Worm (Caenorhabditis elegans) whole organism, L1 larva: ENCODE measurements around the gene Y55B1BL.2.

Experiments
- C04F5.9 ChIP-seq: sonication (generic microtip); optimal IDR thresholded peaks from 2 replicates; lab custom pipeline; 2016; ENCODE audit warnings: missing genetic modification characterization, missing compliant biosample characterization
- C34B4.2 ChIP-seq: sonication (generic microtip); optimal IDR thresholded peaks from 2 replicates; lab custom pipeline; 2017; ENCODE audit warnings: mild to moderate bottlenecking, missing genetic modification characterization, missing compliant biosample characterization
- Y116A8C.19 ChIP-seq: sonication (generic microtip); optimal IDR thresholded peaks from 2 replicates; lab custom pipeline; 2016; ENCODE audit warnings: missing compliant biosample characterization, missing genetic modification characterization, borderline replicate concordance
- alr-1 ChIP-seq: fragments of 200-800 bp; sonication (Bioruptor generic); optimal IDR thresholded peaks from 2 replicates; lab custom pipeline; 2018; ENCODE audit warnings: borderline replicate concordance, mild to moderate bottlenecking, missing genetic modification characterization, missing compliant biosample characterization
- ama-1 ChIP-seq: fragments of 150-350 bp; optimal IDR thresholded peaks from 2 replicates; lab custom pipeline; 2014
- blmp-1 ChIP-seq: fragments of 150-350 bp; optimal IDR thresholded peaks from 2 replicates; lab custom pipeline; 2014; ENCODE audit warnings: missing biosample characterization, missing genetic modification characterization
- ceh-82 ChIP-seq, 3 experiments: fragments of 150-350 bp in 1 of 3; sonication (generic microtip) in 2 of 3; optimal IDR thresholded peaks; 2 replicates each; lab custom pipeline; 2014 to 2017; ENCODE audit warnings: missing biosample characterization in 3 of 3, missing genetic modification characterization in 3 of 3
- dpl-1 ChIP-seq, 3 experiments: fragments of 150-350 bp in 2 of 3; sonication (generic microtip) in 1 of 3; optimal IDR thresholded peaks; 2 replicates each; lab custom pipeline; 2014 to 2017; ENCODE audit warnings: missing biosample characterization in 3 of 3, missing genetic modification characterization in 3 of 3, missing genetic modification reagents in 3 of 3
- dsc-1 ChIP-seq: sonication (generic microtip); optimal IDR thresholded peaks from 2 replicates; lab custom pipeline; 2016; ENCODE audit warnings: mild to moderate bottlenecking, missing genetic modification characterization, missing compliant biosample characterization
- egl-27 ChIP-seq, 2 experiments: fragments of 150-350 bp in 1 of 2; sonication (generic microtip); optimal IDR thresholded peaks; 3 replicates each; lab custom pipeline; 2017 to 2018; ENCODE audit warnings: missing biosample characterization in 2 of 2, missing genetic modification characterization in 2 of 2, missing genetic modification reagents in 2 of 2
- ets-5 ChIP-seq: fragments of 200-800 bp; sonication (Bioruptor generic); IDR thresholded peaks from 2 replicates; pipeline ENCODE4 v1.3.6; 2022; ENCODE audit warnings: missing genetic modification characterization, missing compliant biosample characterization
- fkh-10 ChIP-seq: sonication (generic microtip); optimal IDR thresholded peaks from 2 replicates; lab custom pipeline; 2017; ENCODE audit warnings: missing biosample characterization, missing genetic modification reagents, missing genetic modification characterization
- fkh-4 ChIP-seq: sonication (generic microtip); optimal IDR thresholded peaks from 2 replicates; lab custom pipeline; 2016; ENCODE audit warnings: missing compliant biosample characterization, missing genetic modification characterization, borderline replicate concordance
- fkh-8 ChIP-seq: sonication (generic microtip); optimal IDR thresholded peaks from 2 replicates; lab custom pipeline; 2016; ENCODE audit warnings: mild to moderate bottlenecking, missing genetic modification characterization, missing compliant biosample characterization
- hlh-17 ChIP-seq: fragments of 200-800 bp; sonication (Bioruptor generic); optimal IDR thresholded peaks from 2 replicates; lab custom pipeline; 2018; ENCODE audit warnings: missing genetic modification characterization, mild to moderate bottlenecking, missing compliant biosample characterization, moderate library complexity, borderline replicate concordance
- hlh-4 ChIP-seq: sonication (generic microtip); optimal IDR thresholded peaks from 2 replicates; lab custom pipeline; 2016; ENCODE audit warnings: mild to moderate bottlenecking, missing genetic modification characterization, missing compliant biosample characterization
- isw-1 ChIP-seq: fragments of 200-800 bp; sonication (Bioruptor generic); IDR thresholded peaks from 2 replicates; pipeline ENCODE4 v1.3.6; 2022; ENCODE audit warnings: missing genetic modification characterization, missing compliant biosample characterization
- lin-13 ChIP-seq: fragments of 150-350 bp; optimal IDR thresholded peaks from 2 replicates; lab custom pipeline; 2014; ENCODE audit warnings: missing biosample characterization, missing genetic modification reagents, missing genetic modification characterization
- lin-14 ChIP-seq: fragments of 200-800 bp; sonication (Bioruptor generic); optimal IDR thresholded peaks from 2 replicates; lab custom pipeline; 2018; ENCODE audit warnings: mild to moderate bottlenecking, missing genetic modification characterization, moderate library complexity, missing compliant biosample characterization
- lin-15B ChIP-seq: fragments of 150-350 bp; sonication (generic microtip); optimal IDR thresholded peaks from 3 replicates; lab custom pipeline; 2014; ENCODE audit warnings: missing biosample characterization, missing genetic modification characterization
- lin-35 ChIP-seq, 2 experiments: fragments of 150-350 bp; optimal IDR thresholded peaks; 2 replicates each; lab custom pipeline; 2014; ENCODE audit warnings: missing biosample characterization in 2 of 2, missing genetic modification characterization in 2 of 2, missing genetic modification reagents in 2 of 2
- lin-39 ChIP-seq: fragments of 150-350 bp; optimal IDR thresholded peaks from 2 replicates; lab custom pipeline; 2014; ENCODE audit warnings: missing biosample characterization, missing genetic modification reagents, missing genetic modification characterization
- mab-9 ChIP-seq: fragments of 200-800 bp; sonication (Bioruptor generic); IDR thresholded peaks from 2 replicates; pipeline ENCODE4 v1.3.6; 2022; ENCODE audit warnings: missing genetic modification reagents, missing genetic modification characterization, missing compliant biosample characterization
- mdl-1 ChIP-seq, 2 experiments: fragments of 150-350 bp; optimal IDR thresholded peaks; 2 replicates each; lab custom pipeline; 2014 to 2017; ENCODE audit warnings: missing biosample characterization in 2 of 2, missing genetic modification characterization in 2 of 2, inconsistent platforms in 1 of 2
- mef-2 ChIP-seq: fragments of 150-350 bp; optimal IDR thresholded peaks from 2 replicates; lab custom pipeline; 2014; ENCODE audit warnings: missing biosample characterization, missing genetic modification characterization
- mep-1 ChIP-seq: fragments of 150-350 bp; optimal IDR thresholded peaks from 2 replicates; lab custom pipeline; 2014; ENCODE audit warnings: missing biosample characterization, missing genetic modification characterization
- nhr-11 ChIP-seq: fragments of 150-350 bp; optimal IDR thresholded peaks from 2 replicates; lab custom pipeline; 2014; ENCODE audit warnings: missing biosample characterization, missing genetic modification characterization
- nhr-19 ChIP-seq: fragments of 200-800 bp; sonication (Bioruptor generic); conservative IDR thresholded peaks from 2 replicates; pipeline ENCODE4 v1.3.6; 2022; ENCODE audit warnings: missing genetic modification characterization, missing compliant biosample characterization
- nhr-237 ChIP-seq: fragments of 150-350 bp; optimal IDR thresholded peaks from 2 replicates; lab custom pipeline; 2014; ENCODE audit warnings: missing biosample characterization, missing genetic modification characterization
- nhr-28 ChIP-seq: fragments of 150-350 bp; optimal IDR thresholded peaks from 2 replicates; lab custom pipeline; 2014; ENCODE audit warnings: missing biosample characterization, missing genetic modification characterization
- nhr-47 ChIP-seq: sonication (generic microtip); optimal IDR thresholded peaks from 2 replicates; lab custom pipeline; 2016; ENCODE audit warnings: mild to moderate bottlenecking, missing genetic modification characterization, moderate library complexity, missing compliant biosample characterization
- nhr-71 ChIP-seq: sonication (generic microtip); optimal IDR thresholded peaks from 2 replicates; lab custom pipeline; 2016; ENCODE audit warnings: mild to moderate bottlenecking, missing genetic modification characterization, moderate library complexity, missing compliant biosample characterization
- nhr-76 ChIP-seq: sonication (generic microtip); optimal IDR thresholded peaks from 2 replicates; lab custom pipeline; 2017; ENCODE audit warnings: missing biosample characterization, missing genetic modification characterization
- nhr-84 ChIP-seq: sonication (generic microtip); optimal IDR thresholded peaks from 2 replicates; lab custom pipeline; 2017; ENCODE audit warnings: missing biosample characterization, missing genetic modification characterization
- nhr-85 ChIP-seq: sonication (generic microtip); peaks from one replicate; lab custom pipeline; 2016; ENCODE audit warnings: missing genetic modification characterization, inconsistent platforms, missing compliant biosample characterization
- nhr-90 ChIP-seq: sonication (generic microtip); optimal IDR thresholded peaks from 2 replicates; lab custom pipeline; 2016; ENCODE audit warnings: mild to moderate bottlenecking, missing genetic modification characterization, missing compliant biosample characterization; ENCODE audit not compliant: poor library complexity
- pag-3 ChIP-seq: sonication (generic microtip); optimal IDR thresholded peaks from 2 replicates; lab custom pipeline; 2017; ENCODE audit warnings: missing genetic modification characterization, mild to moderate bottlenecking, missing compliant biosample characterization, antibody characterized with exemption, borderline replicate concordance; ENCODE audit not compliant: insufficient read depth
- pax-3 ChIP-seq: fragments of 200-800 bp; sonication (Bioruptor generic); optimal IDR thresholded peaks from 2 replicates; lab custom pipeline; 2018; ENCODE audit warnings: mild to moderate bottlenecking, missing genetic modification characterization, moderate library complexity, missing compliant biosample characterization
- rnt-1 ChIP-seq: sonication (generic microtip); optimal IDR thresholded peaks from 2 replicates; lab custom pipeline; 2016; ENCODE audit warnings: mild to moderate bottlenecking, missing genetic modification characterization, moderate library complexity, missing compliant biosample characterization
- skn-1 ChIP-seq: fragments of 150-350 bp; optimal IDR thresholded peaks from 2 replicates; lab custom pipeline; 2014; ENCODE audit warnings: missing biosample characterization, missing genetic modification characterization
- snpc-4 ChIP-seq: fragments of 150-350 bp; optimal IDR thresholded peaks from 2 replicates; lab custom pipeline; 2014; ENCODE audit warnings: missing biosample characterization, missing genetic modification characterization
- snu-23 ChIP-seq: sonication (generic microtip); optimal IDR thresholded peaks from 2 replicates; lab custom pipeline; 2016; ENCODE audit warnings: missing genetic modification characterization, missing compliant biosample characterization
- sox-4 ChIP-seq: sonication (generic microtip); optimal IDR thresholded peaks from 2 replicates; lab custom pipeline; 2016; ENCODE audit warnings: missing genetic modification characterization, missing compliant biosample characterization
- swsn-7 ChIP-seq: sonication (generic microtip); optimal IDR thresholded peaks from 2 replicates; lab custom pipeline; 2016; ENCODE audit warnings: missing genetic modification characterization, missing compliant biosample characterization
- tlp-1 ChIP-seq: fragments of 150-350 bp; optimal IDR thresholded peaks from 2 replicates; lab custom pipeline; 2014; ENCODE audit warnings: missing biosample characterization, missing genetic modification characterization
- unc-130 ChIP-seq: fragments of 150-350 bp; optimal IDR thresholded peaks from 2 replicates; lab custom pipeline; 2017; ENCODE audit warnings: missing biosample characterization, missing genetic modification characterization, inconsistent platforms
- unc-62 ChIP-seq: fragments of 150-350 bp; optimal IDR thresholded peaks from 2 replicates; lab custom pipeline; 2014; ENCODE audit warnings: missing biosample characterization, missing genetic modification reagents, missing genetic modification characterization
- unc-86 ChIP-seq: sonication (generic microtip); optimal IDR thresholded peaks from 2 replicates; lab custom pipeline; 2016; ENCODE audit warnings: missing genetic modification characterization, missing compliant biosample characterization
- zag-1 ChIP-seq: fragments of 150-350 bp; optimal IDR thresholded peaks from 2 replicates; lab custom pipeline; 2014; ENCODE audit warnings: missing biosample characterization, missing genetic modification characterization
- zip-4 ChIP-seq: fragments of 200-800 bp; sonication (Bioruptor generic); optimal IDR thresholded peaks from 2 replicates; lab custom pipeline; 2018; ENCODE audit warnings: mild to moderate bottlenecking, missing genetic modification characterization, moderate library complexity, missing compliant biosample characterization
- ztf-11 ChIP-seq, 2 experiments: sonication (generic microtip); optimal IDR thresholded peaks; 2 replicates each; lab custom pipeline; 2016 to 2017; ENCODE audit warnings: missing genetic modification characterization in 2 of 2, missing biosample characterization in 1 of 2, missing compliant biosample characterization in 1 of 2
- ztf-4 ChIP-seq: fragments of 150-350 bp; optimal IDR thresholded peaks from 2 replicates; lab custom pipeline; 2014; ENCODE audit warnings: missing biosample characterization, missing genetic modification characterization

The Y55B1BL.2 gene

ce11 chrIII:432988-433387 lies 30.4 kb downstream of the Y55B1BL.2 start (continued):
- TF ChIP-seq nhr-11 (no peak), zip-4 (no peak), lin-15B (tag; lab: Kevin White, UChicago) (no peak), tlp-1 (tag; lab: Kevin White, UChicago) (no peak), zag-1 (no peak), nhr-28 (tag; lab: Kevin White, UChicago) (no peak), lin-13 (no peak), fkh-8 (tag; lab: Kevin White, UChicago) (no peak), mef-2 (tag; lab: Kevin White, UChicago) (no peak), pax-3 (tag; lab: Kevin White, UChicago) (no peak), ztf-11 (tag; optimal IDR thresholded peaks at IDR 0.05; lab: Kevin White, UChicago) (no peak), skn-1 (tag; lab: Kevin White, UChicago) (peak; percentile 57), C04F5.9 (tag; lab: Kevin White, UChicago) (no peak), dsc-1 (tag; lab: Kevin White, UChicago) (peak; percentile 17), nhr-76 (no peak), rnt-1 (tag; lab: Kevin White, UChicago) (peak; percentile 70), hlh-4 (tag; lab: Kevin White, UChicago) (no peak), fkh-4 (tag; lab: Kevin White, UChicago) (no peak), unc-130 (tag; lab: Kevin White, UChicago) (no peak), lin-35 (GFP tag; optimal IDR thresholded peaks at IDR 0.05; lab: Kevin White, UChicago) (peak; percentile 46 to 49), unc-62 (GFP tag; lab: Kevin White, UChicago) (no peak), swsn-7 (tag; lab: Kevin White, UChicago) (peak; percentile 42), Y116A8C.19 (tag; lab: Kevin White, UChicago) (no peak), nhr-237 (tag; lab: Kevin White, UChicago) (no peak), blmp-1 (tag; lab: Kevin White, UChicago) (peak; percentile 71), nhr-85 (tag; lab: Kevin White, UChicago) (peak; percentile 92), nhr-71 (tag; lab: Kevin White, UChicago) (peak; percentile 62), nhr-84 (tag; lab: Kevin White, UChicago) (no peak), dpl-1 (GFP tag; optimal IDR thresholded peaks at IDR 0.05; lab: Kevin White, UChicago) (peak; percentile 24 to 45 (median 34)), fkh-10 (GFP tag; lab: Kevin White, UChicago) (no peak), snpc-4 (no peak), mdl-1 (tag; optimal IDR thresholded peaks at IDR 0.05; lab: Kevin White, UChicago) (peak in 1 of 2 experiments; percentile 16), lin-14 (peak; percentile 90), egl-27 (tag; optimal IDR thresholded peaks at IDR 0.05; lab: Kevin White, UChicago) (peak in 1 of 2 experiments; percentile 37), nhr-90 (tag; lab: Kevin White, UChicago) (peak; percentile 49), lin-39 (tag; lab: Kevin White, UChicago) (no peak), mep-1 (tag; lab: Kevin White, UChicago) (peak; percentile 17), mab-9 (GFP tag; lab: Robert Waterston, UW) (no peak), snu-23 (peak; percentile 62), ets-5 (no peak), nhr-47 (tag; lab: Kevin White, UChicago) (peak; percentile 54), isw-1 (GFP tag; lab: Robert Waterston, UW) (peak; percentile 18; the same call in 1 of the 2 replicates), C34B4.2 (tag; lab: Kevin White, UChicago) (no peak), nhr-19 (GFP tag; lab: Robert Waterston, UW) (peak; percentile 32), hlh-17 (no peak), ama-1 (lab: Kevin White, UChicago) (no peak), alr-1 (no peak), pag-3 (tag; lab: Kevin White, UChicago) (no peak), ceh-82 (tag; optimal IDR thresholded peaks at IDR 0.05; lab: Kevin White, UChicago) (peak; percentile 38 to 43 (median 40)), ztf-4 (tag; lab: Kevin White, UChicago) (no peak), sox-4 (no peak), unc-86 (tag; lab: Kevin White, UChicago) (no peak)
